Fruit fly (Drosophila melanogaster): ENCODE measurements around the gene bun.

dm6 chr2L:12464065-12464464 is 82.3 kb downstream of the bun start:
- no peak for TF ChIP-seq EcR (GFP tag; optimal IDR thresholded peaks at IDR 0.05)
- TF ChIP-seq Ets98B (GFP tag; IDR thresholded peaks at IDR 0.05) = no peak
- no peak for TF ChIP-seq Pif1B (GFP tag; optimal IDR thresholded peaks at IDR 0.05)
